Worm (Caenorhabditis elegans) whole organism, young adult: ENCODE results near the gene F52G3.5.

Experiments used
- B0336.3 ChIP-seq: fragments of 200-800 bp; sonication (Bioruptor generic); IDR thresholded peaks from 2 replicates; pipeline ENCODE4 v1.3.6; 2022; ENCODE audit warnings: missing genetic modification characterization, missing compliant biosample characterization
- F39B2.1 ChIP-seq: fragments of 200-800 bp; sonication (Bioruptor generic); IDR thresholded peaks from 2 replicates; pipeline ENCODE4 v1.3.6; 2022; ENCODE audit warnings: missing genetic modification reagents, missing genetic modification characterization, missing compliant biosample characterization
- F57A8.1 ChIP-seq: fragments of 200-800 bp; sonication (Bioruptor generic); optimal IDR thresholded peaks from 2 replicates; lab custom pipeline; 2018; ENCODE audit warnings: mild to moderate bottlenecking, missing genetic modification characterization, moderate library complexity, missing compliant biosample characterization
- K11D2.4 ChIP-seq: fragments of 200-800 bp; sonication (Bioruptor generic); IDR thresholded peaks from 2 replicates; pipeline ENCODE4 v1.3.6; 2022; ENCODE audit warnings: missing genetic modification reagents, missing genetic modification characterization, missing compliant biosample characterization
- Y53F4B.3 ChIP-seq: fragments of 200-800 bp; sonication (Bioruptor generic); IDR thresholded peaks from 2 replicates; pipeline ENCODE4 v1.3.6; 2022; ENCODE audit warnings: missing genetic modification reagents, missing genetic modification characterization, missing compliant biosample characterization
- ZK185.1 ChIP-seq: sonication (generic microtip); optimal IDR thresholded peaks from 2 replicates; lab custom pipeline; 2016; ENCODE audit warnings: mild to moderate bottlenecking, missing genetic modification characterization, missing compliant biosample characterization; ENCODE audit not compliant: poor library complexity, severe bottlenecking
- akir-1 ChIP-seq: fragments of 200-800 bp; sonication (Bioruptor generic); optimal IDR thresholded peaks from 2 replicates; lab custom pipeline; 2018; ENCODE audit warnings: mild to moderate bottlenecking, missing genetic modification characterization, moderate library complexity, missing compliant biosample characterization
- ama-1 ChIP-seq, 3 experiments: fragments of 150-350 bp in 1 of 3; sonication (generic microtip) in 2 of 3; optimal IDR thresholded peaks; 2 replicates each; lab custom pipeline; 2014 to 2018; ENCODE audit warnings: missing biosample characterization in 2 of 3, missing genetic modification characterization in 2 of 3, missing genetic modification reagents in 2 of 3
- attf-3 ChIP-seq: fragments of 200-800 bp; sonication (Bioruptor generic); conservative IDR thresholded peaks from 2 replicates; pipeline ENCODE4 v1.3.6; 2022; ENCODE audit warnings: missing genetic modification reagents, missing genetic modification characterization, missing compliant biosample characterization
- attf-5 ChIP-seq: fragments of 200-800 bp; sonication (Bioruptor generic); optimal IDR thresholded peaks from 2 replicates; lab custom pipeline; 2018; ENCODE audit warnings: mild to moderate bottlenecking, missing genetic modification characterization, missing compliant biosample characterization
- bed-2 ChIP-seq: fragments of 200-800 bp; sonication (Bioruptor generic); IDR thresholded peaks from 2 replicates; pipeline ENCODE4 v1.3.6; 2022; ENCODE audit warnings: missing genetic modification reagents, missing genetic modification characterization, missing compliant biosample characterization
- cebp-1 ChIP-seq, 2 experiments: fragments of 200-800 bp in 1 of 2; sonication (Bioruptor generic) in 1 of 2; sonication (generic microtip) in 1 of 2; IDR thresholded peaks in 1 of 2; optimal IDR thresholded peaks in 1 of 2; 2 replicates each; pipeline versions ENCODE4 v1.3.6 to Lab custom; 2017 to 2022; ENCODE audit warnings: missing compliant biosample characterization in 2 of 2, missing genetic modification characterization in 2 of 2, mild to moderate bottlenecking in 1 of 2, missing genetic modification reagents in 1 of 2, moderate library complexity in 1 of 2
- cebp-2 ChIP-seq: fragments of 200-800 bp; sonication (Bioruptor generic); IDR thresholded peaks from 2 replicates; pipeline ENCODE4 v1.3.6; 2022; ENCODE audit warnings: missing genetic modification characterization, missing compliant biosample characterization
- ceh-27 ChIP-seq: fragments of 200-800 bp; sonication (Bioruptor generic); optimal IDR thresholded peaks from 2 replicates; lab custom pipeline; 2018; ENCODE audit warnings: mild to moderate bottlenecking, missing genetic modification characterization, moderate library complexity, missing compliant biosample characterization
- ceh-79 ChIP-seq: sonication (generic microtip); optimal IDR thresholded peaks from 2 replicates; lab custom pipeline; 2017; ENCODE audit warnings: mild to moderate bottlenecking, missing genetic modification characterization, missing compliant biosample characterization
- die-1 ChIP-seq: sonication (generic microtip); optimal IDR thresholded peaks from 2 replicates; lab custom pipeline; 2016; ENCODE audit warnings: missing genotype, mild to moderate bottlenecking, missing genetic modification characterization, missing compliant biosample characterization
- dpl-1 ChIP-seq: fragments of 150-350 bp; optimal IDR thresholded peaks from 2 replicates; lab custom pipeline; 2014; ENCODE audit warnings: missing biosample characterization, missing genetic modification reagents, missing genetic modification characterization
- egrh-3 ChIP-seq: fragments of 200-800 bp; sonication (Bioruptor generic); IDR thresholded peaks from 2 replicates; pipeline ENCODE4 v1.3.6; 2022; ENCODE audit warnings: missing genetic modification reagents, missing genetic modification characterization, missing compliant biosample characterization
- ets-4 ChIP-seq: fragments of 200-800 bp; sonication (Bioruptor generic); optimal IDR thresholded peaks from 2 replicates; lab custom pipeline; 2018; ENCODE audit warnings: mild to moderate bottlenecking, missing genetic modification characterization, missing compliant biosample characterization
- fkh-3 ChIP-seq: sonication (generic microtip); optimal IDR thresholded peaks from 2 replicates; lab custom pipeline; 2016; ENCODE audit warnings: mild to moderate bottlenecking, missing genetic modification characterization, missing compliant biosample characterization
- hlh-12 ChIP-seq: sonication (generic microtip); optimal IDR thresholded peaks from 2 replicates; lab custom pipeline; 2016; ENCODE audit warnings: missing genetic modification characterization, missing compliant biosample characterization
- hmg-20 ChIP-seq: fragments of 200-800 bp; sonication (Bioruptor generic); IDR thresholded peaks from 2 replicates; pipeline ENCODE4 v1.3.6; 2022; ENCODE audit warnings: missing genetic modification reagents, missing genetic modification characterization, missing compliant biosample characterization
- lag-1 ChIP-seq: fragments of 200-800 bp; sonication (Bioruptor generic); IDR thresholded peaks from 2 replicates; pipeline ENCODE4 v1.3.6; 2022; ENCODE audit warnings: missing genetic modification reagents, missing genetic modification characterization, missing compliant biosample characterization
- lin-40 ChIP-seq: sonication (generic microtip); optimal IDR thresholded peaks from 2 replicates; lab custom pipeline; 2016; ENCODE audit warnings: missing genetic modification characterization, mild to moderate bottlenecking, missing compliant biosample characterization, missing genotype, missing genetic modification reagents
- madf-3 ChIP-seq: fragments of 200-800 bp; sonication (Bioruptor generic); IDR thresholded peaks from 2 replicates; pipeline ENCODE4 v1.3.6; 2022; ENCODE audit warnings: missing genetic modification reagents, missing genetic modification characterization, missing compliant biosample characterization
- madf-6 ChIP-seq: fragments of 200-800 bp; sonication (Bioruptor generic); IDR thresholded peaks from 2 replicates; pipeline ENCODE4 v1.3.6; 2022; ENCODE audit warnings: missing genetic modification reagents, missing genetic modification characterization, missing compliant biosample characterization
- madf-8 ChIP-seq: fragments of 200-800 bp; sonication (Bioruptor generic); conservative IDR thresholded peaks from 2 replicates; pipeline ENCODE4 v1.3.6; 2022; ENCODE audit warnings: missing genetic modification reagents, missing genetic modification characterization, missing compliant biosample characterization
- mel-28 ChIP-seq: sonication (generic microtip); optimal IDR thresholded peaks from 2 replicates; lab custom pipeline; 2016; ENCODE audit warnings: borderline replicate concordance, mild to moderate bottlenecking, missing genetic modification characterization, missing compliant biosample characterization
- nfya-2 ChIP-seq: fragments of 200-800 bp; sonication (Bioruptor generic); IDR thresholded peaks from 2 replicates; pipeline ENCODE4 v1.3.6; 2022; ENCODE audit warnings: missing genetic modification reagents, missing genetic modification characterization, missing compliant biosample characterization
- nhr-27 ChIP-seq: fragments of 200-800 bp; sonication (Bioruptor generic); optimal IDR thresholded peaks from 2 replicates; lab custom pipeline; 2018; ENCODE audit warnings: mild to moderate bottlenecking, missing genetic modification characterization, moderate library complexity, missing compliant biosample characterization
- nhr-80 ChIP-seq: sonication (generic microtip); optimal IDR thresholded peaks from 2 replicates; lab custom pipeline; 2016; ENCODE audit warnings: missing genetic modification characterization, missing compliant biosample characterization
- nhr-90 ChIP-seq: sonication (generic microtip); optimal IDR thresholded peaks from 2 replicates; lab custom pipeline; 2016; ENCODE audit warnings: missing genotype, mild to moderate bottlenecking, missing genetic modification characterization, missing compliant biosample characterization
- rec-8 ChIP-seq, 2 experiments: sonication (generic microtip); optimal IDR thresholded peaks; 2 replicates each; lab custom pipeline; 2016; ENCODE audit warnings: mild to moderate bottlenecking in 2 of 2, missing genetic modification characterization in 2 of 2, missing genetic modification reagents in 2 of 2, missing genotype in 2 of 2, missing biosample characterization in 1 of 2, missing compliant biosample characterization in 1 of 2, moderate library complexity in 1 of 2
- sdz-38 ChIP-seq: sonication (generic microtip); optimal IDR thresholded peaks from 2 replicates; lab custom pipeline; 2016; ENCODE audit warnings: missing genotype, missing genetic modification characterization, missing compliant biosample characterization
- sea-2 ChIP-seq: fragments of 200-800 bp; sonication (Bioruptor generic); IDR thresholded peaks from 2 replicates; pipeline ENCODE4 v1.3.6; 2022; ENCODE audit warnings: missing genetic modification characterization, missing compliant biosample characterization
- snpc-4 ChIP-seq, 5 experiments: fragments of 150-350 bp in 1 of 5; sonication (generic microtip) in 4 of 5; optimal IDR thresholded peaks; 2 replicates each; lab custom pipeline; 2014 to 2018; ENCODE audit warnings: missing genetic modification characterization in 5 of 5, missing biosample characterization in 3 of 5, antibody characterized with exemption in 2 of 5, mild to moderate bottlenecking in 2 of 5, missing compliant biosample characterization in 2 of 5, missing genotype in 2 of 5, moderate library complexity in 2 of 5, missing genetic modification reagents in 1 of 5
- sptf-2 ChIP-seq: fragments of 200-800 bp; sonication (Bioruptor generic); optimal IDR thresholded peaks from 2 replicates; lab custom pipeline; 2018; ENCODE audit warnings: mild to moderate bottlenecking, missing genetic modification characterization, missing compliant biosample characterization
- tlf-1 ChIP-seq: fragments of 200-800 bp; sonication (Bioruptor generic); optimal IDR thresholded peaks from 2 replicates; lab custom pipeline; 2018; ENCODE audit warnings: mild to moderate bottlenecking, missing genetic modification characterization, missing compliant biosample characterization
- unc-62 ChIP-seq: fragments of 150-350 bp; optimal IDR thresholded peaks from 2 replicates; lab custom pipeline; 2014; ENCODE audit warnings: missing biosample characterization, missing genetic modification reagents, missing genetic modification characterization
- xnd-1 ChIP-seq: sonication (generic microtip); optimal IDR thresholded peaks from 2 replicates; lab custom pipeline; 2016; ENCODE audit warnings: missing genotype, missing genetic modification reagents, missing genetic modification characterization, missing compliant biosample characterization
- ztf-18 ChIP-seq: sonication (generic microtip); optimal IDR thresholded peaks from 2 replicates; lab custom pipeline; 2016; ENCODE audit warnings: missing genotype, mild to moderate bottlenecking, missing genetic modification characterization, missing compliant biosample characterization
- ztf-22 ChIP-seq: fragments of 200-800 bp; sonication (Bioruptor generic); optimal IDR thresholded peaks from 2 replicates; lab custom pipeline; 2018; ENCODE audit warnings: mild to moderate bottlenecking, missing genetic modification characterization, moderate library complexity, missing compliant biosample characterization
- ztf-6 ChIP-seq: fragments of 200-800 bp; sonication (Bioruptor generic); IDR thresholded peaks from 2 replicates; pipeline ENCODE4 v1.3.6; 2022; ENCODE audit warnings: missing genetic modification reagents, missing genetic modification characterization, missing compliant biosample characterization

The F52G3.5 gene

ce11 chrX:16930333-16930621, 45.7 kb downstream of the F52G3.5 start:
- TF ChIP-seq attf-3 (GFP tag; lab: Robert Waterston, UW) (no peak), lag-1 (GFP tag; lab: Robert Waterston, UW) (no peak), ama-1 (optimal IDR thresholded peaks at IDR 0.05; lab: Kevin White, UChicago) (peak; percentile 97), ama-1 (GFP tag; optimal IDR thresholded peaks at IDR 0.05; lab: Kevin White, UChicago) (no peak), nfya-2 (0 out of 2 replicates have a peak, but pooled peaks have one; percentile 63), akir-1 (no peak), ceh-79 (no peak), cebp-2 (GFP tag; lab: Robert Waterston, UW) (0 out of 2 replicates have a peak, but pooled peaks have one; percentile 18), ceh-27 (GFP tag; lab: Kevin White, UChicago) (no peak), tlf-1 (no peak), madf-3 (GFP tag; lab: Robert Waterston, UW) (peak; percentile 57), fkh-3 (no peak), rec-8 (tag; optimal IDR thresholded peaks at IDR 0.05; lab: Kevin White, UChicago) (no peak), die-1 (no peak)

ce11 chrX:16929560-16930332, 46.2 kb downstream of the F52G3.5 start:
- TF ChIP-seq hlh-12 = peak; percentile 3
- TF ChIP-seq F57A8.1 (GFP tag; lab: Kevin White, UChicago) = no peak
- TF ChIP-seq unc-62 (GFP tag; lab: Kevin White, UChicago) = peak; percentile 85
- TF ChIP-seq dpl-1 = peak; percentile 23
- peak; percentile 92 for TF ChIP-seq ceh-79
- peak; percentile 66 for TF ChIP-seq nhr-27 (tag; lab: Kevin White, UChicago)
- TF ChIP-seq xnd-1 = no peak
- TF ChIP-seq attf-5 (GFP tag; lab: Kevin White, UChicago) = peak; percentile 87
- TF ChIP-seq bed-2 (GFP tag; lab: Robert Waterston, UW) = no peak
- TF ChIP-seq B0336.3 = peak; percentile 93
- TF ChIP-seq sdz-38 (tag; lab: Kevin White, UChicago) = no peak
- TF ChIP-seq hmg-20 (GFP tag; lab: Robert Waterston, UW) = peak; percentile 15; the same call in 1 of the 2 replicates
- peak; percentile 56 for TF ChIP-seq ztf-18 (tag; lab: Kevin White, UChicago)
- 0 out of 2 replicates have a peak, but pooled peaks have one; percentile 19 for TF ChIP-seq ztf-6 (GFP tag; lab: Robert Waterston, UW)
- TF ChIP-seq F39B2.1 (GFP tag; lab: Robert Waterston, UW) = no peak
- peak; percentile 66 for TF ChIP-seq snpc-4 (GFP tag; optimal IDR thresholded peaks at IDR 0.05; lab: Kevin White, UChicago)
- peak; percentile 53 to 81 (median 66) for TF ChIP-seq snpc-4 (tag; optimal IDR thresholded peaks at IDR 0.05; lab: Kevin White, UChicago)
- peak; percentile 99 for TF ChIP-seq ama-1 (optimal IDR thresholded peaks at IDR 0.05; lab: Kevin White, UChicago)
- peak in 1 of 2 experiments; percentile 82 for TF ChIP-seq ama-1 (GFP tag; optimal IDR thresholded peaks at IDR 0.05; lab: Kevin White, UChicago)
- TF ChIP-seq ZK185.1 = peak; percentile 73
- peak; percentile 98 for TF ChIP-seq lin-40 (tag; lab: Kevin White, UChicago)
- peak; percentile 32 for TF ChIP-seq ets-4 (GFP tag; lab: Kevin White, UChicago)
- peak; percentile 77 for TF ChIP-seq sea-2 (GFP tag; lab: Robert Waterston, UW)
- 0 out of 2 replicates have a peak, but pooled peaks have one; percentile 3 for TF ChIP-seq cebp-2 (GFP tag; lab: Robert Waterston, UW)
- peak; percentile 87 for TF ChIP-seq mel-28 (tag; lab: Kevin White, UChicago)
- no peak for TF ChIP-seq Y53F4B.3 (GFP tag; lab: Robert Waterston, UW)
- peak; percentile 63 for TF ChIP-seq nhr-90
- peak; percentile 91 for TF ChIP-seq nhr-80 (tag; lab: Kevin White, UChicago)
- TF ChIP-seq madf-6 (GFP tag; lab: Robert Waterston, UW) = peak; percentile 11; the same call in 1 of the 2 replicates
- no peak for TF ChIP-seq rec-8 (tag; optimal IDR thresholded peaks at IDR 0.05; lab: Kevin White, UChicago)
- no peak for TF ChIP-seq sptf-2 (GFP tag; lab: Kevin White, UChicago)
- TF ChIP-seq akir-1 = peak; percentile 27
- peak; percentile 100 for TF ChIP-seq cebp-1 (GFP tag; IDR thresholded peaks at IDR 0.05; lab: Robert Waterston, UW)
- peak; percentile 100 for TF ChIP-seq cebp-1 (tag; optimal IDR thresholded peaks at IDR 0.05; lab: Kevin White, UChicago)
- TF ChIP-seq ztf-22 = peak; percentile 77
- TF ChIP-seq madf-8 (GFP tag; lab: Robert Waterston, UW) = no peak
- TF ChIP-seq egrh-3 = peak; percentile 67
- peak; percentile 93 for TF ChIP-seq K11D2.4 (GFP tag; lab: Robert Waterston, UW)
